Worm (Caenorhabditis elegans) whole organism, midembryonic: ENCODE measurements around the gene Y43F8B.23.

Source experiments
- T22C8.4 ChIP-seq: fragments of 200-800 bp; sonication (Bioruptor generic); IDR thresholded peaks from 2 replicates; pipeline ENCODE4 v1.3.6; 2022; ENCODE audit warnings: missing genetic modification characterization, missing compliant biosample characterization
- cog-1 ChIP-seq: sonication (generic microtip); optimal IDR thresholded peaks from 2 replicates; lab custom pipeline; 2016; ENCODE audit warnings: missing genetic modification characterization, missing compliant biosample characterization
- flt-1 ChIP-seq: fragments of 200-800 bp; sonication (Bioruptor generic); IDR thresholded peaks from 2 replicates; pipeline ENCODE4 v1.3.6; 2022; ENCODE audit warnings: missing genetic modification characterization, missing compliant biosample characterization
- klf-2 ChIP-seq: fragments of 200-800 bp; sonication (Bioruptor generic); conservative IDR thresholded peaks from 2 replicates; pipeline ENCODE4 v1.3.6; 2022; ENCODE audit warnings: missing genetic modification reagents, missing genetic modification characterization, missing compliant biosample characterization
- tab-1 ChIP-seq: fragments of 200-800 bp; sonication (Bioruptor generic); IDR thresholded peaks from 2 replicates; pipeline ENCODE4 v1.3.6; 2022; ENCODE audit warnings: missing genetic modification characterization, missing compliant biosample characterization

ce11 chrV:19433806-19434437, 33.5 kb downstream of the Y43F8B.23 start, which contains the start of gene C25F9.16:
- no peak for TF ChIP-seq tab-1 (GFP tag; lab: Robert Waterston, UW)
- no peak for TF ChIP-seq T22C8.4 (GFP tag; lab: Robert Waterston, UW)
- TF ChIP-seq klf-2 (GFP tag; lab: Robert Waterston, UW), result no peak
- no peak for TF ChIP-seq flt-1
- TF ChIP-seq cog-1 (tag; lab: Kevin White, UChicago), result no peak
